Worm (Caenorhabditis elegans) whole organism, L3 larva: ENCODE results near the gene T23G4.127.
"Not testable (repeated sequence)": the region's sequence is repeated elsewhere in the genome, so short reads cannot be mapped to it uniquely, and the experiment has no call there.

Source experiments
- R02D3.7 ChIP-seq: fragments of 150-350 bp; optimal IDR thresholded peaks from 2 replicates; lab custom pipeline; 2014; ENCODE audit warnings: missing biosample characterization, missing genetic modification characterization
- ZK546.5 ChIP-seq: sonication (generic microtip); optimal IDR thresholded peaks from 2 replicates; lab custom pipeline; 2017; ENCODE audit warnings: missing biosample characterization, missing genetic modification characterization
- aly-2 ChIP-seq: fragments of 150-350 bp; optimal IDR thresholded peaks from 2 replicates; lab custom pipeline; 2014; ENCODE audit warnings: missing biosample characterization, missing genetic modification characterization
- ama-1 ChIP-seq: fragments of 150-350 bp; optimal IDR thresholded peaks from 2 replicates; lab custom pipeline; 2018
- ceh-16 ChIP-seq: sonication (generic microtip); optimal IDR thresholded peaks from 2 replicates; lab custom pipeline; 2017; ENCODE audit warnings: missing biosample characterization, missing genetic modification characterization
- ceh-82 ChIP-seq: fragments of 150-350 bp; optimal IDR thresholded peaks from 2 replicates; lab custom pipeline; 2014; ENCODE audit warnings: missing biosample characterization, missing genetic modification characterization
- ceh-9 ChIP-seq: sonication (generic microtip); optimal IDR thresholded peaks from 2 replicates; lab custom pipeline; 2018; ENCODE audit warnings: missing biosample characterization, missing genetic modification characterization
- egl-5 ChIP-seq: fragments of 150-350 bp; optimal IDR thresholded peaks from 2 replicates; lab custom pipeline; 2017; ENCODE audit warnings: missing biosample characterization, missing genetic modification reagents, missing genetic modification characterization, inconsistent platforms
- elt-2 ChIP-seq: sonication (generic microtip); optimal IDR thresholded peaks from 2 replicates; lab custom pipeline; 2016; ENCODE audit warnings: missing genetic modification reagents, mild to moderate bottlenecking, missing genetic modification characterization, missing compliant biosample characterization
- fkh-10 ChIP-seq: sonication (generic microtip); optimal IDR thresholded peaks from 2 replicates; lab custom pipeline; 2017; ENCODE audit warnings: missing biosample characterization, missing genetic modification reagents, missing genetic modification characterization
- fkh-2 ChIP-seq: fragments of 150-350 bp; optimal IDR thresholded peaks from 2 replicates; lab custom pipeline; 2014; ENCODE audit warnings: missing biosample characterization, missing genetic modification reagents, missing genetic modification characterization
- hmg-11 ChIP-seq: sonication (generic microtip); optimal IDR thresholded peaks from 2 replicates; lab custom pipeline; 2016; ENCODE audit warnings: missing genetic modification characterization, missing compliant biosample characterization
- jun-1 ChIP-seq: fragments of 150-350 bp; optimal IDR thresholded peaks from 2 replicates; lab custom pipeline; 2014; ENCODE audit warnings: missing biosample characterization, missing genetic modification reagents, missing genetic modification characterization
- lsy-12 ChIP-seq: sonication (generic microtip); optimal IDR thresholded peaks from 2 replicates; lab custom pipeline; 2016; ENCODE audit warnings: mild to moderate bottlenecking, missing genetic modification characterization, missing compliant biosample characterization
- mdl-1 ChIP-seq: fragments of 150-350 bp; optimal IDR thresholded peaks from 2 replicates; lab custom pipeline; 2014; ENCODE audit warnings: missing biosample characterization, missing genetic modification characterization
- nfya-1 ChIP-seq: sonication (generic microtip); optimal IDR thresholded peaks from 2 replicates; lab custom pipeline; 2017; ENCODE audit warnings: missing genetic modification characterization, mild to moderate bottlenecking, missing compliant biosample characterization, antibody characterized with exemption, moderate library complexity; ENCODE audit not compliant: insufficient read depth
- nhr-11 ChIP-seq: fragments of 150-350 bp; optimal IDR thresholded peaks from 2 replicates; lab custom pipeline; 2014; ENCODE audit warnings: missing biosample characterization, missing genetic modification characterization
- nhr-12 ChIP-seq: fragments of 150-350 bp; optimal IDR thresholded peaks from 2 replicates; lab custom pipeline; 2014; ENCODE audit warnings: missing biosample characterization, missing genetic modification characterization
- nhr-237 ChIP-seq: fragments of 150-350 bp; optimal IDR thresholded peaks from 2 replicates; lab custom pipeline; 2014; ENCODE audit warnings: missing biosample characterization, missing genetic modification characterization
- nhr-25 ChIP-seq: sonication (generic microtip); optimal IDR thresholded peaks from 2 replicates; lab custom pipeline; 2017; ENCODE audit warnings: missing biosample characterization, missing genetic modification characterization
- nhr-43 ChIP-seq: sonication (generic microtip); optimal IDR thresholded peaks from 2 replicates; lab custom pipeline; 2016; ENCODE audit warnings: mild to moderate bottlenecking, missing genetic modification characterization, missing compliant biosample characterization; ENCODE audit not compliant: poor library complexity, severe bottlenecking
- nhr-76 ChIP-seq: fragments of 150-350 bp; sonication (generic microtip); optimal IDR thresholded peaks from 5 replicates; lab custom pipeline; 2014; ENCODE audit warnings: missing biosample characterization, missing genetic modification characterization
- nhr-77 ChIP-seq: fragments of 150-350 bp; optimal IDR thresholded peaks from 2 replicates; lab custom pipeline; 2014; ENCODE audit warnings: missing biosample characterization, missing genetic modification characterization
- sea-2 ChIP-seq: fragments of 150-350 bp; sonication (generic microtip); optimal IDR thresholded peaks from 4 replicates; lab custom pipeline; 2014; ENCODE audit warnings: missing biosample characterization, missing genetic modification reagents, missing genetic modification characterization
- snpc-4 ChIP-seq: fragments of 150-350 bp; optimal IDR thresholded peaks from 2 replicates; lab custom pipeline; 2014; ENCODE audit warnings: missing biosample characterization, missing genetic modification characterization
- tbx-2 ChIP-seq: sonication (generic microtip); optimal IDR thresholded peaks from 2 replicates; lab custom pipeline; 2016; ENCODE audit warnings: mild to moderate bottlenecking, missing genetic modification characterization, missing compliant biosample characterization
- unc-62 ChIP-seq: fragments of 150-350 bp; sonication (generic microtip); optimal IDR thresholded peaks from 4 replicates; lab custom pipeline; 2014; ENCODE audit warnings: missing biosample characterization, missing genetic modification reagents, missing genetic modification characterization
- zag-1 ChIP-seq: fragments of 150-350 bp; optimal IDR thresholded peaks from 2 replicates; lab custom pipeline; 2014; ENCODE audit warnings: missing biosample characterization, missing genetic modification characterization
- ztf-4 ChIP-seq: fragments of 150-350 bp; optimal IDR thresholded peaks from 2 replicates; lab custom pipeline; 2014; ENCODE audit warnings: missing biosample characterization, missing genetic modification characterization

Gene T23G4.127

DNA sequence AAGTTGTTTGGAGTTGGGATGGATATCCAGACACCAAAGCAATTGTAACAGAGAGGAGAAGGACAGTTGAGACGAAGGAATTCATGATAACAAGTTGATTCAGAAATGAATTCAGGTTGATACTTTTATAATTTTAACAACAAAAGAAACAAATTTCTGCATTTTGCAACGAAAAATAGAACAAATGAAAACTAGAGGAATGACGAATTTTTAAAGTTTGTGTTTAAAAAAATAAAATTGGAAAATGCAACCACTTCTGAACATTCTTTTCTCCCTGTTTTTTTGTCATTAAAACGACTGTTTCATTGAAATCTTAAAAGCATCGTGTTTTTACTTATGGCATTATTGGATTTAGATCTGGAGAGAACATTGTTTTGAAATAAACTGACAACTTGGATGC is 47.1 kb downstream of the T23G4.127 start, which contains the start of gene C08F11.12:
Gene C08F11.12 (minus strand): TSS at position 101 of the 400 bp plus-strand sequence.
- not testable (repeated sequence) for TF ChIP-seq tbx-2 (tag; lab: Kevin White, UChicago); zag-1; snpc-4

DNA sequence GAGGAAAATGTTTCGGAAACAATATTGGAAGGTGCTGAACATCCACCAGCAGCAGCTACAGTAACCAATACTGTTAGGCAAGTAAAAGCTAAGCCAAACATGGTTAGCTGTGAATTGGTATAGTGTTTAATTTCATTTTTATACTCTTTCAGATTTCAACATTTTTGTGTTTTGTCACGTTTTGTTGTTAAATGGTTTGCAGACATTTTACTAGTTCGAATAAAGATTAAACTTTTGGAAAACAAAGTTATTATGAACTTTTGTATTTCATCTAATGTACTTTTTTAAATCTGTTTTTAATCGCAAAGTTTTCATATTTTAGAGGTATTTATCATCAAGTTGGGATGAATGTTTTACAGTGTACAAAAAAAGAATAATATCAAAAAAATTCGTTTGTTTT is 48.3 kb downstream of the T23G4.127 start, which contains the start of gene C08F11.17:
Gene C08F11.17 (minus strand): TSS at position 101 of the 400 bp plus-strand sequence.
- TF ChIP-seq elt-2 (tag; lab: Kevin White, UChicago) (no peak), nhr-25 (no peak), ceh-82 (tag; lab: Kevin White, UChicago) (no peak), ZK546.5 (tag; lab: Kevin White, UChicago) (no peak), ceh-9 (tag; lab: Kevin White, UChicago) (no peak), zag-1 (no peak), nhr-237 (tag; lab: Kevin White, UChicago) (no peak), jun-1 (tag; lab: Kevin White, UChicago) (no peak), sea-2 (GFP tag; lab: Kevin White, UChicago) (no peak), nhr-12 (tag; lab: Kevin White, UChicago) (no peak), lsy-12 (tag; lab: Kevin White, UChicago) (no peak), nhr-76 (tag; lab: Kevin White, UChicago) (no peak), aly-2 (no peak)

ce11 chrIV:13649126-13649525 is 49.4 kb downstream of the T23G4.127 start, which contains the start of gene C08F11.10:
Gene C08F11.10 (minus strand): TSS chrIV:13649226.
- TF ChIP-seq mdl-1 (no peak), nhr-77 (tag; lab: Kevin White, UChicago) (no peak), ceh-9 (tag; lab: Kevin White, UChicago) (no peak), nfya-1 (tag; lab: Kevin White, UChicago) (no peak), fkh-2 (no peak)

DNA sequence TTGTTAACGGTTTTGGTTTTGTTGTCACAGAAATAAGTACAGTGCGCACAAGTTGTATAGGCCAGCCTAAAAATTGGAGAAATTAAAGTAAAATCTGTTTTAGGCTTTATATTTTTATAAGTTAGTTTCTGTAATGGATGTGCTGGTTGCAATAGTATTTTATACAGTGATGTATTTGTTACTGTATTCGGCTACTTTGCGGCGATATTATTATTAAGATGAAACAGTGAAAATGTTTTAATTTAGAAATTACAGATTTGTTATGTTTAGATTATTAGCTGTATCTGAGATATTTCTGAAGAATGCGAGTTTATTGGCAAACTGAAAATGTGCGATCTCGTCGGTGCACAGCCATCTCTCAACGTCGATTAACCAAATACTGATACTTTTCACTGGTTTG is 50.9 kb downstream of the T23G4.127 start, which contains the start of gene ule-4:
Gene ule-4 (minus strand): TSS at position 101 of the 400 bp plus-strand sequence.
- TF ChIP-seq unc-62 (GFP tag; lab: Kevin White, UChicago) (no peak), fkh-2 (no peak), nhr-25 (no peak), ztf-4 (tag; lab: Kevin White, UChicago) (no peak), mdl-1 (no peak), nhr-12 (tag; lab: Kevin White, UChicago) (no peak), fkh-10 (GFP tag; lab: Kevin White, UChicago) (no peak), ceh-82 (tag; lab: Kevin White, UChicago) (no peak), nhr-76 (tag; lab: Kevin White, UChicago) (no peak), ama-1 (lab: Kevin White, UChicago) (no peak), egl-5 (tag; lab: Kevin White, UChicago) (no peak), nhr-43 (tag; lab: Kevin White, UChicago) (no peak), nhr-11 (tag; lab: Kevin White, UChicago) (no peak), R02D3.7 (tag; lab: Kevin White, UChicago) (no peak), zag-1 (no peak)
- TF ChIP-seq, all 47 proteins: peak for 0

ce11 chrIV:13645823-13646222 is 52.7 kb downstream of the T23G4.127 start, which contains the start of gene srz-29:
Gene srz-29 (minus strand): TSS chrIV:13645923.
- TF ChIP-seq hmg-11 (tag; lab: Kevin White, UChicago) (no peak), ceh-16 (tag; lab: Kevin White, UChicago) (no peak)
